Fruit fly (Drosophila melanogaster) whole organism, embryonic: ENCODE data around the gene EndoGI.

ENCODE experiments used
- Abd-B ChIP-seq: fragments of 200-800 bp; sonication (Bioruptor generic); optimal IDR thresholded peaks from 2 replicates; lab custom pipeline; 2018; ENCODE audit warnings: missing biosample characterization, mild to moderate bottlenecking, missing genetic modification characterization, moderate library complexity
- Awh ChIP-seq: fragments of 200-800 bp; sonication (Bioruptor generic); IDR thresholded peaks from 2 replicates; pipeline ENCODE4, ENCODE4 v1.3.6; 2022; ENCODE audit warnings: missing biosample characterization, missing genetic modification characterization
- CG11247 ChIP-seq: fragments of 200-800 bp; sonication (Bioruptor generic); IDR thresholded peaks from 2 replicates; pipeline ENCODE4 v1.3.6; 2022; ENCODE audit warnings: missing biosample characterization, missing genetic modification characterization
- CG1233 ChIP-seq: fragments of 200-800 bp; sonication (Bioruptor generic); optimal IDR thresholded peaks from 4 replicates; lab custom pipeline; 2018; ENCODE audit warnings: missing biosample characterization, mild to moderate bottlenecking, missing genetic modification characterization
- CG12769 ChIP-seq: fragments of 200-800 bp; sonication (Bioruptor generic); optimal IDR thresholded peaks from 2 replicates; lab custom pipeline; 2019; ENCODE audit warnings: missing biosample characterization, mild to moderate bottlenecking, missing genetic modification characterization, moderate library complexity
- CG17385 ChIP-seq: fragments of 200-800 bp; sonication (Bioruptor generic); optimal IDR thresholded peaks from 3 replicates; lab custom pipeline; 2018; ENCODE audit warnings: missing biosample characterization, mild to moderate bottlenecking, missing genetic modification characterization
- CG2120 ChIP-seq: fragments of 200-800 bp; sonication (Bioruptor generic); optimal IDR thresholded peaks from 3 replicates; lab custom pipeline; 2016; ENCODE audit warnings: missing biosample characterization, missing genetic modification characterization
- CG31365 ChIP-seq: fragments of 200-800 bp; sonication (Bioruptor generic); optimal IDR thresholded peaks from 2 replicates; lab custom pipeline; 2018; ENCODE audit warnings: missing biosample characterization, mild to moderate bottlenecking, missing genetic modification characterization
- CG3726 ChIP-seq: fragments of 200-800 bp; sonication (Bioruptor generic); IDR thresholded peaks from 3 replicates; pipeline ENCODE4, ENCODE4 v1.3.6; 2022; ENCODE audit warnings: missing biosample characterization, missing genetic modification characterization
- CG4707 ChIP-seq: fragments of 200-800 bp; sonication (Bioruptor generic); optimal IDR thresholded peaks from 2 replicates; lab custom pipeline; 2018; ENCODE audit warnings: missing biosample characterization, mild to moderate bottlenecking, missing genetic modification characterization, moderate library complexity
- CG6854 ChIP-seq: fragments of 200-800 bp; sonication (Bioruptor generic); optimal IDR thresholded peaks from 3 replicates; lab custom pipeline; 2017; ENCODE audit warnings: missing biosample characterization, mild to moderate bottlenecking, missing genetic modification characterization
- CG7357 ChIP-seq: fragments of 200-800 bp; sonication (Bioruptor generic); IDR thresholded peaks from 3 replicates; pipeline ENCODE4 v1.3.6; 2022; ENCODE audit warnings: missing biosample characterization, missing genetic modification characterization
- CG7556 ChIP-seq: fragments of 200-800 bp; sonication (Bioruptor generic); optimal IDR thresholded peaks from 2 replicates; lab custom pipeline; 2017; ENCODE audit warnings: missing biosample characterization, mild to moderate bottlenecking, missing genetic modification characterization
- CG8290 ChIP-seq, 3 experiments: fragments of 200-800 bp; sonication (Bioruptor generic); optimal IDR thresholded peaks; 2 replicates each; lab custom pipeline; 2016 to 2019; ENCODE audit warnings: missing biosample characterization in 3 of 3, missing genetic modification characterization in 3 of 3, mild to moderate bottlenecking in 2 of 3, moderate library complexity in 1 of 3
- D ChIP-seq, 2 experiments: fragments of 200-800 bp in 1 of 2; fragments of >200 bp in 1 of 2; sonication (Bioruptor generic) in 1 of 2; optimal IDR thresholded peaks; 2 replicates in 1 of 2; 3 replicates in 1 of 2; lab custom pipeline; 2017; ENCODE audit warnings: mild to moderate bottlenecking in 1 of 2, missing biosample characterization in 1 of 2, missing genetic modification characterization in 1 of 2, missing genetic modification reagents in 1 of 2
- Dip2 ChIP-seq: fragments of 200-800 bp; sonication (Bioruptor generic); IDR thresholded peaks from 2 replicates; pipeline ENCODE4 v1.3.6; 2022; ENCODE audit warnings: missing biosample characterization, missing genetic modification characterization
- Dip3 ChIP-seq: fragments of 200-800 bp; sonication (Bioruptor generic); optimal IDR thresholded peaks from 3 replicates; lab custom pipeline; 2016; ENCODE audit warnings: missing biosample characterization, missing genetic modification characterization
- Hsf ChIP-seq: fragments of 200-800 bp; sonication (Bioruptor generic); optimal IDR thresholded peaks from 3 replicates; lab custom pipeline; 2016; ENCODE audit warnings: missing biosample characterization, missing genetic modification characterization
- Oli ChIP-seq: fragments of 200-800 bp; sonication (Bioruptor generic); optimal IDR thresholded peaks from 2 replicates; lab custom pipeline; 2018; ENCODE audit warnings: missing biosample characterization, mild to moderate bottlenecking, missing genetic modification characterization, moderate library complexity
- Pdp1 ChIP-seq, 2 experiments: fragments of 200-800 bp; sonication (Bioruptor generic); optimal IDR thresholded peaks; 3 replicates each; lab custom pipeline; 2016; ENCODE audit warnings: missing biosample characterization in 2 of 2, missing genetic modification characterization in 2 of 2, mild to moderate bottlenecking in 1 of 2, moderate library complexity in 1 of 2
- Sin3A ChIP-seq: fragments of >200 bp; optimal IDR thresholded peaks from 2 replicates; lab custom pipeline; 2018
- Tbp ChIP-seq: fragments of >200 bp; optimal IDR thresholded peaks from 2 replicates; lab custom pipeline; 2018; ENCODE audit warnings: missing biosample characterization, missing genetic modification characterization
- abd-A ChIP-seq: fragments of 200-800 bp; sonication (Bioruptor generic); optimal IDR thresholded peaks from 3 replicates; lab custom pipeline; 2019; ENCODE audit warnings: missing biosample characterization, mild to moderate bottlenecking, missing genetic modification characterization, moderate library complexity
- ash1 ChIP-seq: fragments of 200-800 bp; sonication (Bioruptor generic); optimal IDR thresholded peaks from 2 replicates; lab custom pipeline; 2018; ENCODE audit warnings: missing biosample characterization, mild to moderate bottlenecking, missing genetic modification characterization
- cg ChIP-seq: fragments of 200-800 bp; sonication (Bioruptor generic); optimal IDR thresholded peaks from 3 replicates; lab custom pipeline; 2019; ENCODE audit warnings: missing biosample characterization, mild to moderate bottlenecking, missing genetic modification characterization, moderate library complexity
- chn ChIP-seq: fragments of 200-800 bp; sonication (Bioruptor generic); optimal IDR thresholded peaks from 2 replicates; lab custom pipeline; 2016; ENCODE audit warnings: missing biosample characterization, missing genetic modification characterization
- cwo ChIP-seq: fragments of 200-800 bp; sonication (Bioruptor generic); optimal IDR thresholded peaks from 3 replicates; lab custom pipeline; 2017; ENCODE audit warnings: missing biosample characterization, missing genetic modification characterization, mild to moderate bottlenecking, moderate library complexity, missing genetic modification reagents
- danr ChIP-seq: fragments of 200-800 bp; sonication (Bioruptor generic); IDR thresholded peaks from 2 replicates; pipeline ENCODE4 v1.3.6; 2022; ENCODE audit warnings: missing biosample characterization, missing genetic modification characterization
- dm ChIP-seq: fragments of 200-800 bp; sonication (Bioruptor generic); optimal IDR thresholded peaks from 3 replicates; lab custom pipeline; 2016; ENCODE audit warnings: missing biosample characterization, missing genetic modification characterization
- fd3F ChIP-seq: fragments of 200-800 bp; sonication (Bioruptor generic); optimal IDR thresholded peaks from 2 replicates; lab custom pipeline; 2018; ENCODE audit warnings: missing biosample characterization, mild to moderate bottlenecking, missing genetic modification characterization, moderate library complexity
- fd96Cb ChIP-seq: fragments of 200-800 bp; sonication (Bioruptor generic); optimal IDR thresholded peaks from 2 replicates; lab custom pipeline; 2018; ENCODE audit warnings: missing biosample characterization, mild to moderate bottlenecking, missing genetic modification characterization, moderate library complexity
- grau ChIP-seq: fragments of 200-800 bp; optimal IDR thresholded peaks from 3 replicates; lab custom pipeline; 2019; ENCODE audit warnings: missing biosample characterization, mild to moderate bottlenecking, missing genetic modification characterization, moderate library complexity
- lmd ChIP-seq: fragments of 200-800 bp; sonication (Bioruptor generic); IDR thresholded peaks from 2 replicates; pipeline ENCODE4 v1.3.6; 2022; ENCODE audit warnings: missing biosample characterization, missing genetic modification characterization
- mirr ChIP-seq: fragments of 200-800 bp; sonication (Bioruptor generic); optimal IDR thresholded peaks from 3 replicates; lab custom pipeline; 2018; ENCODE audit warnings: missing biosample characterization, mild to moderate bottlenecking, missing genetic modification characterization
- nau ChIP-seq: fragments of 200-800 bp; sonication (Bioruptor generic); optimal IDR thresholded peaks from 3 replicates; lab custom pipeline; 2017; ENCODE audit warnings: missing biosample characterization, mild to moderate bottlenecking, missing genetic modification characterization, missing genetic modification reagents
- nerfin-2 ChIP-seq: fragments of 200-800 bp; sonication (Bioruptor generic); IDR thresholded peaks from 2 replicates; pipeline ENCODE4 v1.3.6; 2022; ENCODE audit warnings: missing biosample characterization, missing genetic modification characterization; ENCODE audit not compliant: partially characterized antibody
- nom ChIP-seq: fragments of 200-800 bp; sonication (Bioruptor generic); optimal IDR thresholded peaks from 2 replicates; lab custom pipeline; 2017; ENCODE audit warnings: missing biosample characterization, missing genetic modification characterization, mild to moderate bottlenecking, moderate library complexity, missing genetic modification reagents
- org-1 ChIP-seq: fragments of 200-800 bp; sonication (Bioruptor generic); optimal IDR thresholded peaks from 2 replicates; lab custom pipeline; 2017; ENCODE audit warnings: missing biosample characterization, missing genetic modification characterization
- pan ChIP-seq, 4 experiments: fragments of >200 bp in 3 of 4; fragments of 200-800 bp in 1 of 4; sonication (Bioruptor generic) in 1 of 4; optimal IDR thresholded peaks in 3 of 4; IDR thresholded peaks in 1 of 4; 2 replicates each; pipeline versions ENCODE4 v1.3.6 to Lab custom; 2017 to 2022; ENCODE audit warnings: missing biosample characterization in 2 of 4, missing genetic modification characterization in 2 of 4, mixed read lengths in 1 of 4
- pfk ChIP-seq: fragments of 200-800 bp; sonication (Bioruptor generic); optimal IDR thresholded peaks from 2 replicates; lab custom pipeline; 2018; ENCODE audit warnings: missing biosample characterization, mild to moderate bottlenecking, missing genetic modification characterization, moderate library complexity
- pros ChIP-seq: fragments of 200-800 bp; sonication (Bioruptor generic); optimal IDR thresholded peaks from 3 replicates; lab custom pipeline; 2019; ENCODE audit warnings: missing biosample characterization, mild to moderate bottlenecking, missing genetic modification characterization, moderate library complexity
- sd ChIP-seq: fragments of 200-800 bp; sonication (Bioruptor generic); optimal IDR thresholded peaks from 3 replicates; lab custom pipeline; 2018; ENCODE audit warnings: missing biosample characterization, mild to moderate bottlenecking, missing genetic modification characterization, moderate library complexity
- sug ChIP-seq: fragments of 200-800 bp; optimal IDR thresholded peaks from 2 replicates; lab custom pipeline; 2019; ENCODE audit warnings: missing biosample characterization, mild to moderate bottlenecking, missing genetic modification characterization, moderate library complexity
- vfl ChIP-seq: fragments of 200-800 bp; sonication (Bioruptor generic); optimal IDR thresholded peaks from 2 replicates; lab custom pipeline; 2016; ENCODE audit warnings: missing biosample characterization, missing genetic modification characterization
- wdn ChIP-seq: fragments of 200-800 bp; sonication (Bioruptor generic); IDR thresholded peaks from 2 replicates; pipeline ENCODE4 v1.3.6; 2022; ENCODE audit warnings: missing biosample characterization, missing genetic modification characterization
- z ChIP-seq: fragments of 200-800 bp; sonication (Bioruptor generic); IDR thresholded peaks from 3 replicates; pipeline ENCODE4 v1.3.6; 2022; ENCODE audit warnings: missing biosample characterization, missing genetic modification characterization
- zen2 ChIP-seq: fragments of 200-800 bp; sonication (Bioruptor generic); IDR thresholded peaks from 3 replicates; pipeline ENCODE4 v1.3.6; 2022; ENCODE audit warnings: missing biosample characterization, missing genetic modification characterization; ENCODE audit not compliant: partially characterized antibody

Gene EndoGI

dm6 chr2L:16270667-16271485, 13.4 kb downstream of the EndoGI start (continued):
- TF ChIP-seq chn (GFP tag; lab: Kevin White, UChicago) (no peak), nerfin-2 (no peak), grau (tag; lab: Kevin White, UChicago) (peak; percentile 22), CG7357 (GFP tag; lab: Robert Waterston, UW) (no peak), CG11247 (GFP tag; lab: Robert Waterston, UW) (no peak), Dip2 (no peak), CG12769 (tag; lab: Kevin White, UChicago) (no peak), pan (optimal IDR thresholded peaks at IDR 0.05; lab: Kevin White, UChicago) (no peak), pan (GFP tag; optimal IDR thresholded peaks at IDR 0.05 in 1 of 2, IDR thresholded peaks at IDR 0.05 in 1 of 2) (no peak), ash1 (GFP tag; lab: Kevin White, UChicago) (no peak), CG1233 (GFP tag; lab: Kevin White, UChicago) (peak; percentile 11), fd96Cb (tag; lab: Kevin White, UChicago) (peak; percentile 27), CG2120 (GFP tag; lab: Kevin White, UChicago) (peak; percentile 67), CG7556 (peak; percentile 22), D (optimal IDR thresholded peaks at IDR 0.05; lab: Kevin White, UChicago) (no peak), D (GFP tag; optimal IDR thresholded peaks at IDR 0.05; lab: Kevin White, UChicago) (no peak), Sin3A (lab: Kevin White, UChicago) (no peak), mirr (no peak), org-1 (no peak)
- TF ChIP-seq, all 482 proteins: peak for 62

DNA sequence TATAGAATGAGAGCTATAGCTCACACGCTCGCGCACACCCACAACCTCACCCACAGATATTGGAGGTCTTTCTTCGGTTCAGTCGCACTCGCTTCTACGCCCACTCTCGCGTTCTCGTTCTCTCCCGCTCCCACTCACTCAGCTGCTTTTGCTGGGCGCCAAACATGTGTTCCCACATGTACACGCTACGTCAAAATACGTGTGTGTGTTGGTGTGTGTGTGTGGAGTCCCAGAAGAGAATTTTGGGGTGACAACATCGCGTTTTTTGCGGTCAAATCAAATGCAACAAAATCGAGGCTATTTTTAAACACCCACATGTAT, 14.0 kb downstream of the EndoGI start:
- TF ChIP-seq lmd (GFP tag; lab: Robert Waterston, UW) (no peak), dm (GFP tag; lab: Kevin White, UChicago) (peak; percentile 62), pfk (GFP tag; lab: Kevin White, UChicago) (peak; percentile 89), sd (tag; lab: Kevin White, UChicago) (peak; percentile 88), fd3F (GFP tag; lab: Kevin White, UChicago) (no peak), Pdp1 (GFP tag; optimal IDR thresholded peaks at IDR 0.05; lab: Kevin White, UChicago) (peak in 1 of 2 experiments; percentile 17), danr (GFP tag; lab: Robert Waterston, UW) (no peak), sug (tag; lab: Kevin White, UChicago) (peak; percentile 71), CG8290 (GFP tag; optimal IDR thresholded peaks at IDR 0.05; lab: Kevin White, UChicago) (no peak), CG8290 (tag; optimal IDR thresholded peaks at IDR 0.05; lab: Kevin White, UChicago) (peak in 1 of 2 experiments; percentile 63), Dip3 (GFP tag; lab: Kevin White, UChicago) (no peak), abd-A (tag; lab: Kevin White, UChicago) (peak; percentile 77), CG31365 (tag; lab: Kevin White, UChicago) (no peak), vfl (GFP tag; lab: Kevin White, UChicago) (no peak), cg (GFP tag; lab: Kevin White, UChicago) (peak; percentile 98), CG12769 (tag; lab: Kevin White, UChicago) (peak; percentile 97), Awh (GFP tag; lab: Robert Waterston, UW) (no peak), nom (GFP tag; lab: Kevin White, UChicago) (peak; percentile 41), CG3726 (no peak), pros (GFP tag; lab: Kevin White, UChicago) (no peak), cwo (GFP tag; lab: Kevin White, UChicago) (peak; percentile 50), wdn (GFP tag; lab: Robert Waterston, UW) (no peak), CG6854 (GFP tag; lab: Kevin White, UChicago) (peak; percentile 17), nau (peak; percentile 51), Oli (tag; lab: Kevin White, UChicago) (no peak), CG17385 (GFP tag; lab: Kevin White, UChicago) (no peak), CG4707 (GFP tag; lab: Kevin White, UChicago) (no peak), mirr (peak; percentile 88), zen2 (GFP tag; lab: Robert Waterston, UW) (no peak), Tbp (GFP tag; lab: Kevin White, UChicago) (no peak), z (no peak), Hsf (GFP tag; lab: Kevin White, UChicago) (no peak), Abd-B (GFP tag; lab: Kevin White, UChicago) (no peak)
